Worm (Caenorhabditis elegans) whole organism, L4/young adult: Measurements from ENCODE around the gene nhr-237.

ENCODE experiments used
- W03F9.2 ChIP-seq: fragments of 150-350 bp; optimal IDR thresholded peaks from 2 replicates; lab custom pipeline; 2014; ENCODE audit warnings: missing biosample characterization, missing genetic modification characterization
- dao-5 ChIP-seq: sonication (generic microtip); optimal IDR thresholded peaks from 2 replicates; lab custom pipeline; 2016; ENCODE audit warnings: missing genotype, missing genetic modification characterization, moderate library complexity, missing compliant biosample characterization
- him-1 ChIP-seq: sonication (generic microtip); optimal IDR thresholded peaks from 2 replicates; lab custom pipeline; 2016; ENCODE audit warnings: missing genotype, missing genetic modification reagents, missing genetic modification characterization, missing compliant biosample characterization

DNA sequence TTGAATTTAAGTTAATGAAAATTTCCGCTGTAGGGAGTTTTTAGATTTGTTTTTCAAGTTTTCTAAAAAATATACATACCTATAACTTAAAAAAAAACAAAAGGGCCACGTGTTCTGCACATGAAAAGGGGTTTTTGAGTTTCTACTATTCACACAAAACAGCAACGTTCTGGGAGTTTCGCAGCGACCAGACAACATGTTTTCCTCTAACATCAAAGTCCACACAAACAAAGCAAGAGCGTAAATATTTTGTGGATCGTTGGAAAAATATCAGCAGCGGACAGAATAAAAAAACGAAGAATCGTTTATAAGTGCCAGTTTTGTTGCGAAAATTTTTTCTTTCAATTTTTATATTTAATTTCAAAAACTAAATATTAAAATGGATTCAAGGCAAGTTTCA is 17.3 kb upstream of the nhr-237 start, which contains the start of gene alh-2:
- TF ChIP-seq him-1 (tag; lab: Kevin White, UChicago) (no peak), W03F9.2 (tag; lab: Kevin White, UChicago) (no peak), dao-5 (tag; lab: Kevin White, UChicago) (no peak)
